Worm (Caenorhabditis elegans) whole organism, L3 larva: Measurements from ENCODE around the gene fbxa-167.

Source experiments
- nhr-43 ChIP-seq: sonication (generic microtip); optimal IDR thresholded peaks from 2 replicates; lab custom pipeline; 2016; ENCODE audit warnings: mild to moderate bottlenecking, missing genetic modification characterization, missing compliant biosample characterization; ENCODE audit not compliant: poor library complexity, severe bottlenecking
- nhr-76 ChIP-seq: fragments of 150-350 bp; sonication (generic microtip); optimal IDR thresholded peaks from 5 replicates; lab custom pipeline; 2014; ENCODE audit warnings: missing biosample characterization, missing genetic modification characterization

ce11 chrII:13678555-13679119 lies 37.3 kb downstream of the fbxa-167 start:
- TF ChIP-seq nhr-43, result peak; percentile 91
- no peak for TF ChIP-seq nhr-76 (tag; lab: Kevin White, UChicago)
